Worm (Caenorhabditis elegans) whole organism, L4 larva: Measurements from ENCODE around the gene emre-1.

Experiments used
- F37D6.2 ChIP-seq: sonication (generic microtip); optimal IDR thresholded peaks from 2 replicates; lab custom pipeline; 2016; ENCODE audit warnings: mild to moderate bottlenecking, missing genetic modification characterization, missing compliant biosample characterization
- T20F7.1 ChIP-seq: fragments of 200-800 bp; sonication (Bioruptor generic); optimal IDR thresholded peaks from 2 replicates; lab custom pipeline; 2018; ENCODE audit warnings: mild to moderate bottlenecking, missing genetic modification characterization, missing compliant biosample characterization
- Y48G9A.11 ChIP-seq: fragments of 200-800 bp; sonication (Bioruptor generic); IDR thresholded peaks from 2 replicates; pipeline ENCODE4 v1.3.6; 2022; ENCODE audit warnings: missing genetic modification reagents, missing genetic modification characterization, missing compliant biosample characterization
- Y5F2A.4 ChIP-seq: fragments of 200-800 bp; sonication (Bioruptor generic); optimal IDR thresholded peaks from 2 replicates; lab custom pipeline; 2018; ENCODE audit warnings: mild to moderate bottlenecking, missing genetic modification characterization, missing compliant biosample characterization
- Y75B8A.6 ChIP-seq: fragments of 200-800 bp; sonication (Bioruptor generic); IDR thresholded peaks from 2 replicates; pipeline ENCODE4 v1.3.6; 2022; ENCODE audit warnings: missing genetic modification reagents, missing genetic modification characterization, missing compliant biosample characterization
- ZK337.2 ChIP-seq: fragments of 200-800 bp; sonication (Bioruptor generic); IDR thresholded peaks from 2 replicates; pipeline ENCODE4 v1.3.6; 2022; ENCODE audit warnings: missing genetic modification reagents, missing genetic modification characterization, missing compliant biosample characterization
- ZK546.5 ChIP-seq, 2 experiments: sonication (generic microtip); optimal IDR thresholded peaks; 2 replicates each; lab custom pipeline; 2017; ENCODE audit warnings: missing biosample characterization in 2 of 2, missing genetic modification characterization in 2 of 2
- aly-2 ChIP-seq: sonication (generic microtip); optimal IDR thresholded peaks from 2 replicates; lab custom pipeline; 2018; ENCODE audit warnings: missing biosample characterization, missing genetic modification characterization
- ama-1 ChIP-seq: fragments of 150-350 bp; optimal IDR thresholded peaks from 2 replicates; lab custom pipeline; 2014; ENCODE audit warnings: inconsistent platforms, mixed read lengths
- ceh-20 ChIP-seq: fragments of 200-800 bp; sonication (Bioruptor generic); IDR thresholded peaks from 2 replicates; pipeline ENCODE4 v1.3.6; 2022; ENCODE audit warnings: missing genetic modification reagents, missing genetic modification characterization, missing compliant biosample characterization
- ceh-28 ChIP-seq: fragments of 150-350 bp; optimal IDR thresholded peaks from 2 replicates; lab custom pipeline; 2014; ENCODE audit warnings: missing biosample characterization, missing genetic modification reagents, missing genetic modification characterization
- ceh-32 ChIP-seq: sonication (generic microtip); optimal IDR thresholded peaks from 2 replicates; lab custom pipeline; 2016; ENCODE audit warnings: mild to moderate bottlenecking, missing genetic modification characterization, missing compliant biosample characterization; ENCODE audit not compliant: poor library complexity
- ceh-44 ChIP-seq: fragments of 200-800 bp; sonication (Bioruptor generic); IDR thresholded peaks from 2 replicates; pipeline ENCODE4 v1.3.6; 2022; ENCODE audit warnings: missing genetic modification reagents, missing genetic modification characterization, missing compliant biosample characterization
- ceh-62 ChIP-seq: sonication (generic microtip); optimal IDR thresholded peaks from 2 replicates; lab custom pipeline; 2017; ENCODE audit warnings: missing biosample characterization, missing genetic modification characterization
- ceh-82 ChIP-seq: sonication (generic microtip); optimal IDR thresholded peaks from 2 replicates; lab custom pipeline; 2017; ENCODE audit warnings: missing biosample characterization, missing genetic modification characterization
- cey-2 ChIP-seq: sonication (generic microtip); optimal IDR thresholded peaks from 3 replicates; lab custom pipeline; 2017; ENCODE audit warnings: missing genetic modification characterization, mild to moderate bottlenecking, missing compliant biosample characterization, antibody characterized with exemption, borderline replicate concordance; ENCODE audit not compliant: insufficient read depth
- daf-12 ChIP-seq: fragments of 150-350 bp; optimal IDR thresholded peaks from 2 replicates; lab custom pipeline; 2014; ENCODE audit warnings: missing biosample characterization, missing genetic modification reagents, missing genetic modification characterization
- daf-19 ChIP-seq: fragments of 200-800 bp; sonication (Bioruptor generic); conservative IDR thresholded peaks from 2 replicates; pipeline ENCODE4 v1.3.6; 2022; ENCODE audit warnings: missing genetic modification characterization, missing compliant biosample characterization
- daf-8 ChIP-seq: fragments of 200-800 bp; sonication (Bioruptor generic); IDR thresholded peaks from 2 replicates; pipeline ENCODE4 v1.3.6; 2022; ENCODE audit warnings: missing genetic modification characterization, missing compliant biosample characterization
- dmd-6 ChIP-seq: fragments of 200-800 bp; sonication (Bioruptor generic); IDR thresholded peaks from 2 replicates; pipeline ENCODE4 v1.3.6; 2022; ENCODE audit warnings: missing genetic modification reagents, missing genetic modification characterization, missing compliant biosample characterization
- dmd-9 ChIP-seq: fragments of 200-800 bp; sonication (Bioruptor generic); IDR thresholded peaks from 2 replicates; pipeline ENCODE4 v1.3.6; 2022; ENCODE audit warnings: missing genetic modification reagents, missing genetic modification characterization, missing compliant biosample characterization
- duxl-1 ChIP-seq: sonication (generic microtip); optimal IDR thresholded peaks from 2 replicates; lab custom pipeline; 2016; ENCODE audit warnings: mild to moderate bottlenecking, missing genetic modification characterization, moderate library complexity, missing compliant biosample characterization; ENCODE audit not compliant: poor library complexity
- dve-1 ChIP-seq: sonication (generic microtip); optimal IDR thresholded peaks from 2 replicates; lab custom pipeline; 2017; ENCODE audit warnings: antibody characterized with exemption, mild to moderate bottlenecking, missing genetic modification characterization, missing compliant biosample characterization; ENCODE audit not compliant: insufficient read depth
- egl-27 ChIP-seq: sonication (generic microtip); optimal IDR thresholded peaks from 3 replicates; lab custom pipeline; 2017; ENCODE audit warnings: missing biosample characterization, missing genetic modification reagents, missing genetic modification characterization
- fkh-10 ChIP-seq: fragments of 150-350 bp; optimal IDR thresholded peaks from 2 replicates; lab custom pipeline; 2014; ENCODE audit warnings: missing biosample characterization, missing genetic modification reagents, missing genetic modification characterization
- hmg-1.1 ChIP-seq: fragments of 200-800 bp; sonication (Bioruptor generic); IDR thresholded peaks from 2 replicates; pipeline ENCODE4 v1.3.6; 2022; ENCODE audit warnings: missing genetic modification reagents, missing genetic modification characterization, missing compliant biosample characterization
- lin-13 ChIP-seq: fragments of 150-350 bp; optimal IDR thresholded peaks from 2 replicates; lab custom pipeline; 2014; ENCODE audit warnings: missing biosample characterization, missing genetic modification reagents, missing genetic modification characterization
- lin-38 ChIP-seq: fragments of 200-800 bp; sonication (Bioruptor generic); IDR thresholded peaks from 2 replicates; pipeline ENCODE4 v1.3.6; 2022; ENCODE audit warnings: missing genetic modification reagents, missing genetic modification characterization, missing compliant biosample characterization
- madf-5 ChIP-seq, 2 experiments: fragments of 200-800 bp; sonication (Bioruptor generic); IDR thresholded peaks; 2 replicates each; pipeline ENCODE4 v1.3.6; 2022; ENCODE audit warnings: missing compliant biosample characterization in 2 of 2, missing genetic modification characterization in 2 of 2
- mdl-1 ChIP-seq, 2 experiments: fragments of 150-350 bp in 1 of 2; sonication (generic microtip) in 1 of 2; optimal IDR thresholded peaks; 2 replicates each; lab custom pipeline; 2014 to 2017; ENCODE audit warnings: missing biosample characterization in 2 of 2, missing genetic modification characterization in 2 of 2
- mdt-29 ChIP-seq: fragments of 200-800 bp; sonication (Bioruptor generic); IDR thresholded peaks from 2 replicates; pipeline ENCODE4 v1.3.6; 2022; ENCODE audit warnings: missing genetic modification reagents, missing genetic modification characterization, missing compliant biosample characterization
- mes-2 ChIP-seq: sonication (generic microtip); optimal IDR thresholded peaks from 2 replicates; lab custom pipeline; 2016; ENCODE audit warnings: missing genotype, mild to moderate bottlenecking, missing genetic modification characterization, missing compliant biosample characterization; ENCODE audit not compliant: poor library complexity, severe bottlenecking
- mxl-2 ChIP-seq: fragments of 200-800 bp; sonication (Bioruptor generic); conservative IDR thresholded peaks from 2 replicates; pipeline ENCODE4 v1.3.6; 2022; ENCODE audit warnings: missing genetic modification reagents, missing genetic modification characterization, missing compliant biosample characterization
- nhr-10 ChIP-seq: fragments of 150-350 bp; optimal IDR thresholded peaks from 2 replicates; lab custom pipeline; 2014; ENCODE audit warnings: missing biosample characterization, missing genetic modification characterization
- nhr-11 ChIP-seq: fragments of 150-350 bp; optimal IDR thresholded peaks from 2 replicates; lab custom pipeline; 2014; ENCODE audit warnings: missing biosample characterization, missing genetic modification characterization
- nhr-237 ChIP-seq: sonication (generic microtip); optimal IDR thresholded peaks from 2 replicates; lab custom pipeline; 2017; ENCODE audit warnings: missing biosample characterization, missing genetic modification characterization
- nhr-25 ChIP-seq: sonication (generic microtip); optimal IDR thresholded peaks from 2 replicates; lab custom pipeline; 2017; ENCODE audit warnings: missing genetic modification characterization, mild to moderate bottlenecking, missing compliant biosample characterization, antibody characterized with exemption, moderate library complexity, borderline replicate concordance; ENCODE audit not compliant: insufficient read depth
- nhr-41 ChIP-seq: fragments of 200-800 bp; sonication (Bioruptor generic); IDR thresholded peaks from 2 replicates; pipeline ENCODE4 v1.3.6; 2022; ENCODE audit warnings: missing genetic modification reagents, missing genetic modification characterization, missing compliant biosample characterization
- nhr-48 ChIP-seq: sonication (generic microtip); optimal IDR thresholded peaks from 2 replicates; lab custom pipeline; 2016; ENCODE audit warnings: mild to moderate bottlenecking, missing genetic modification characterization, missing compliant biosample characterization
- nhr-76 ChIP-seq: fragments of 150-350 bp; optimal IDR thresholded peaks from 2 replicates; lab custom pipeline; 2014; ENCODE audit warnings: missing biosample characterization, missing genetic modification characterization
- pha-4 ChIP-seq, 2 experiments: fragments of 150-350 bp in 1 of 2; fragments of 200-800 bp in 1 of 2; sonication (Bioruptor generic) in 1 of 2; IDR thresholded peaks in 1 of 2; optimal IDR thresholded peaks in 1 of 2; 2 replicates each; pipeline versions ENCODE4 v1.3.6 to Lab custom; 2014 to 2022; ENCODE audit warnings: missing genetic modification characterization in 2 of 2, missing genetic modification reagents in 2 of 2, missing biosample characterization in 1 of 2, missing compliant biosample characterization in 1 of 2
- php-3 ChIP-seq: fragments of 200-800 bp; sonication (Bioruptor generic); IDR thresholded peaks from 2 replicates; pipeline ENCODE4 v1.3.6; 2022; ENCODE audit warnings: missing genetic modification reagents, missing genetic modification characterization, missing compliant biosample characterization
- pqm-1 ChIP-seq: sonication (generic microtip); optimal IDR thresholded peaks from 2 replicates; lab custom pipeline; 2017; ENCODE audit warnings: missing biosample characterization, missing genetic modification characterization
- rbr-2 ChIP-seq: sonication (generic microtip); optimal IDR thresholded peaks from 2 replicates; lab custom pipeline; 2016; ENCODE audit warnings: missing genotype, missing genetic modification characterization, missing compliant biosample characterization
- skn-1 ChIP-seq: fragments of 150-350 bp; optimal IDR thresholded peaks from 2 replicates; lab custom pipeline; 2014; ENCODE audit warnings: missing biosample characterization, missing genetic modification characterization
- spr-3 ChIP-seq: fragments of 200-800 bp; sonication (Bioruptor generic); optimal IDR thresholded peaks from 2 replicates; lab custom pipeline; 2018; ENCODE audit warnings: mild to moderate bottlenecking, missing genetic modification characterization, missing compliant biosample characterization
- tra-1 ChIP-seq: fragments of 200-800 bp; sonication (Bioruptor generic); IDR thresholded peaks from 2 replicates; pipeline ENCODE4 v1.3.6; 2022; ENCODE audit warnings: missing genetic modification reagents, missing genetic modification characterization, missing compliant biosample characterization
- unc-62 ChIP-seq, 3 experiments: fragments of 150-350 bp in 1 of 3; sonication (generic microtip); optimal IDR thresholded peaks in 2 of 3; peaks in 1 of 3; 1 replicate in 1 of 3; 2 replicates in 2 of 3; lab custom pipeline; 2014 to 2017; ENCODE audit warnings: missing biosample characterization in 3 of 3, missing genetic modification characterization in 3 of 3, missing genetic modification reagents in 3 of 3, missing genotype in 1 of 3
- zfp-2 ChIP-seq: sonication (generic microtip); optimal IDR thresholded peaks from 2 replicates; lab custom pipeline; 2016; ENCODE audit warnings: mild to moderate bottlenecking, missing genetic modification characterization, missing compliant biosample characterization
- ztf-7 ChIP-seq: fragments of 150-350 bp; optimal IDR thresholded peaks from 2 replicates; lab custom pipeline; 2014; ENCODE audit warnings: missing biosample characterization, missing genetic modification characterization

The emre-1 gene

ce11 chrX:14983274-14983673 is 3.8 kb downstream of the emre-1 start, which contains the start of gene rbg-1 (continued):
- no peak for TF ChIP-seq ZK337.2 (GFP tag; lab: Robert Waterston, UW)
- no peak for TF ChIP-seq ceh-82 (tag; lab: Kevin White, UChicago)
- peak; percentile 65 for TF ChIP-seq nhr-11 (tag; lab: Kevin White, UChicago)
- peak; percentile 78 for TF ChIP-seq rbr-2 (tag; lab: Kevin White, UChicago)
- no peak for TF ChIP-seq daf-8 (GFP tag; lab: Robert Waterston, UW)
- no peak for TF ChIP-seq duxl-1 (tag; lab: Kevin White, UChicago)
- no peak for TF ChIP-seq Y75B8A.6
- TF ChIP-seq ceh-20 (GFP tag; lab: Robert Waterston, UW) = 0 out of 2 replicates have a peak, but pooled peaks have one; percentile 21
- TF ChIP-seq unc-62 (GFP tag; optimal IDR thresholded peaks at IDR 0.05 in 1 of 2; lab: Kevin White, UChicago) = no peak
- TF ChIP-seq unc-62 (tag; optimal IDR thresholded peaks at IDR 0.05; lab: Kevin White, UChicago) = no peak
- TF ChIP-seq ztf-7 = no peak
- no peak for TF ChIP-seq aly-2 (tag; lab: Kevin White, UChicago)
- TF ChIP-seq Y48G9A.11 (GFP tag; lab: Robert Waterston, UW) = no peak
- TF ChIP-seq php-3 (GFP tag; lab: Robert Waterston, UW) = no peak
- TF ChIP-seq Y5F2A.4 = no peak
- TF ChIP-seq dve-1 (tag; lab: Kevin White, UChicago) = peak; percentile 76
- TF ChIP-seq madf-5 (GFP tag; IDR thresholded peaks at IDR 0.05; lab: Robert Waterston, UW) = no peak
- peak; percentile 37 for TF ChIP-seq ceh-28
- TF ChIP-seq daf-12 = no peak
- TF ChIP-seq ZK546.5 (tag; optimal IDR thresholded peaks at IDR 0.05; lab: Kevin White, UChicago) = no peak
- no peak for TF ChIP-seq ceh-62 (tag; lab: Kevin White, UChicago)
- no peak for TF ChIP-seq daf-19
- no peak for TF ChIP-seq mdt-29 (GFP tag; lab: Robert Waterston, UW)
- no peak for TF ChIP-seq F37D6.2 (tag; lab: Kevin White, UChicago)
- TF ChIP-seq nhr-41 (GFP tag; lab: Robert Waterston, UW) = no peak
- peak; percentile 95 for TF ChIP-seq lin-38
- TF ChIP-seq mes-2 (tag; lab: Kevin White, UChicago) = peak; percentile 85
- peak; percentile 65 for TF ChIP-seq lin-13 (GFP tag; lab: Kevin White, UChicago)
- TF ChIP-seq pha-4 (GFP tag; IDR thresholded peaks at IDR 0.05; lab: Robert Waterston, UW) = no peak
- peak; percentile 98 for TF ChIP-seq pha-4 (tag; optimal IDR thresholded peaks at IDR 0.05; lab: Kevin White, UChicago)
- TF ChIP-seq ceh-32 (tag; lab: Kevin White, UChicago) = no peak
- peak; percentile 59 for TF ChIP-seq hmg-1.1
- TF ChIP-seq ceh-44 (GFP tag; lab: Robert Waterston, UW) = 0 out of 2 replicates have a peak, but pooled peaks have one; percentile 16
- TF ChIP-seq pqm-1 = peak; percentile 28
- TF ChIP-seq nhr-10 = no peak
- peak; percentile 47 for TF ChIP-seq nhr-25 (tag; lab: Kevin White, UChicago)
- TF ChIP-seq zfp-2 (tag; lab: Kevin White, UChicago) = no peak
- peak; percentile 66 for TF ChIP-seq dmd-6 (GFP tag; lab: Robert Waterston, UW)
- TF ChIP-seq ama-1 (lab: Kevin White, UChicago) = peak; percentile 13
- no peak for TF ChIP-seq egl-27 (tag; lab: Kevin White, UChicago)
- no peak for TF ChIP-seq skn-1 (tag; lab: Kevin White, UChicago)
- no peak for TF ChIP-seq cey-2 (tag; lab: Kevin White, UChicago)
- TF ChIP-seq mxl-2 (GFP tag; lab: Robert Waterston, UW) = no peak
- no peak for TF ChIP-seq T20F7.1 (GFP tag; lab: Kevin White, UChicago)
- TF ChIP-seq nhr-76 (tag; lab: Kevin White, UChicago) = no peak
- TF ChIP-seq fkh-10 = peak; percentile 53
- no peak for TF ChIP-seq spr-3 (GFP tag; lab: Kevin White, UChicago)
- no peak for TF ChIP-seq dmd-9
- TF ChIP-seq nhr-48 (tag; lab: Kevin White, UChicago) = no peak
- TF ChIP-seq nhr-237 (tag; lab: Kevin White, UChicago) = no peak
- 0 out of 2 replicates have a peak, but pooled peaks have one; percentile 53 for TF ChIP-seq tra-1 (GFP tag; lab: Robert Waterston, UW)
- peak in 1 of 2 experiments; percentile 68 for TF ChIP-seq mdl-1 (tag; optimal IDR thresholded peaks at IDR 0.05; lab: Kevin White, UChicago)
